Fruit fly (Drosophila melanogaster) whole organism, embryonic: Measurements from ENCODE around the gene roq.

Source experiments
- CG10654 ChIP-seq: fragments of 200-800 bp; sonication (Bioruptor generic); optimal IDR thresholded peaks from 2 replicates; lab custom pipeline; 2016; ENCODE audit warnings: missing biosample characterization, missing genetic modification characterization
- CG11398 ChIP-seq: fragments of 200-800 bp; sonication (Bioruptor generic); optimal IDR thresholded peaks from 2 replicates; lab custom pipeline; 2016; ENCODE audit warnings: missing biosample characterization, missing genetic modification characterization
- CG11723 ChIP-seq: fragments of 200-800 bp; sonication (Bioruptor generic); optimal IDR thresholded peaks from 2 replicates; lab custom pipeline; 2017; ENCODE audit warnings: missing biosample characterization, mild to moderate bottlenecking, missing genetic modification characterization
- CG12942 ChIP-seq: fragments of 200-800 bp; sonication (Bioruptor generic); optimal IDR thresholded peaks from 3 replicates; lab custom pipeline; 2016; ENCODE audit warnings: missing biosample characterization, missing genetic modification characterization
- CG13123 ChIP-seq: fragments of 200-800 bp; sonication (Bioruptor generic); optimal IDR thresholded peaks from 2 replicates; lab custom pipeline; 2016; ENCODE audit warnings: missing biosample characterization, missing genetic modification characterization
- CG13775 ChIP-seq: fragments of 200-800 bp; sonication (Bioruptor generic); optimal IDR thresholded peaks from 3 replicates; lab custom pipeline; 2017; ENCODE audit warnings: missing biosample characterization, mild to moderate bottlenecking, missing genetic modification characterization
- CG14710 ChIP-seq: fragments of 200-800 bp; sonication (Bioruptor generic); optimal IDR thresholded peaks from 3 replicates; lab custom pipeline; 2019; ENCODE audit warnings: missing biosample characterization, mild to moderate bottlenecking, missing genetic modification characterization, moderate library complexity
- CG15073 ChIP-seq: fragments of 200-800 bp; sonication (Bioruptor generic); optimal IDR thresholded peaks from 2 replicates; lab custom pipeline; 2016; ENCODE audit warnings: missing biosample characterization, missing genetic modification characterization
- CG1529 ChIP-seq: fragments of 200-800 bp; sonication (Bioruptor generic); optimal IDR thresholded peaks from 3 replicates; lab custom pipeline; 2018; ENCODE audit warnings: missing biosample characterization, missing genetic modification characterization
- CG1602 ChIP-seq: fragments of 200-800 bp; sonication (Bioruptor generic); optimal IDR thresholded peaks from 3 replicates; lab custom pipeline; 2016; ENCODE audit warnings: missing biosample characterization, missing genetic modification characterization
- CG16815 ChIP-seq: fragments of 200-800 bp; sonication (Bioruptor generic); optimal IDR thresholded peaks from 3 replicates; lab custom pipeline; 2017; ENCODE audit warnings: missing biosample characterization, mild to moderate bottlenecking, missing genetic modification characterization
- CG17568 ChIP-seq: fragments of 200-800 bp; sonication (Bioruptor generic); optimal IDR thresholded peaks from 2 replicates; lab custom pipeline; 2018; ENCODE audit warnings: missing biosample characterization, mild to moderate bottlenecking, missing genetic modification characterization, moderate library complexity
- CG17802 ChIP-seq: fragments of 200-800 bp; sonication (Bioruptor generic); optimal IDR thresholded peaks from 2 replicates; lab custom pipeline; 2018; ENCODE audit warnings: missing biosample characterization, mild to moderate bottlenecking, missing genetic modification characterization, moderate library complexity
- CG18262 ChIP-seq: fragments of 200-800 bp; optimal IDR thresholded peaks from 3 replicates; lab custom pipeline; 2019; ENCODE audit warnings: missing biosample characterization, mild to moderate bottlenecking, missing genetic modification characterization, moderate library complexity
- CG18764 ChIP-seq: fragments of 200-800 bp; sonication (Bioruptor generic); optimal IDR thresholded peaks from 3 replicates; lab custom pipeline; 2016; ENCODE audit warnings: missing biosample characterization, missing genetic modification characterization
- CG30431 ChIP-seq: fragments of 200-800 bp; sonication (Bioruptor generic); optimal IDR thresholded peaks from 2 replicates; lab custom pipeline; 2017; ENCODE audit warnings: missing biosample characterization, missing genetic modification characterization
- CG3726 ChIP-seq: fragments of 200-800 bp; sonication (Bioruptor generic); IDR thresholded peaks from 3 replicates; pipeline ENCODE4, ENCODE4 v1.3.6; 2022; ENCODE audit warnings: missing biosample characterization, missing genetic modification characterization
- CG4328 ChIP-seq: fragments of 200-800 bp; sonication (Bioruptor generic); optimal IDR thresholded peaks from 3 replicates; lab custom pipeline; 2017; ENCODE audit warnings: missing biosample characterization, missing genetic modification reagents, missing genetic modification characterization
- CG7987 ChIP-seq: fragments of 200-800 bp; sonication (Bioruptor generic); optimal IDR thresholded peaks from 2 replicates; lab custom pipeline; 2018; ENCODE audit warnings: missing biosample characterization, mild to moderate bottlenecking, missing genetic modification characterization, moderate library complexity
- HmgD ChIP-seq: fragments of 200-800 bp; sonication (Bioruptor generic); optimal IDR thresholded peaks from 3 replicates; lab custom pipeline; 2016; ENCODE audit warnings: missing biosample characterization, missing genetic modification characterization
- MESR4 ChIP-seq: fragments of 200-800 bp; sonication (Bioruptor generic); optimal IDR thresholded peaks from 2 replicates; lab custom pipeline; 2018; ENCODE audit warnings: missing biosample characterization, mild to moderate bottlenecking, missing genetic modification characterization, moderate library complexity
- Mes4 ChIP-seq: fragments of 200-800 bp; sonication (Bioruptor generic); optimal IDR thresholded peaks from 2 replicates; lab custom pipeline; 2016; ENCODE audit warnings: missing biosample characterization, missing genetic modification characterization
- Sry-δ ChIP-seq: fragments of 200-800 bp; sonication (Bioruptor generic); optimal IDR thresholded peaks from 2 replicates; lab custom pipeline; 2016; ENCODE audit warnings: missing biosample characterization, missing genetic modification characterization
- amos ChIP-seq: fragments of 200-800 bp; sonication (Bioruptor generic); IDR thresholded peaks from 2 replicates; pipeline ENCODE4 v1.3.6; 2022; ENCODE audit warnings: missing biosample characterization, missing genetic modification characterization; ENCODE audit not compliant: partially characterized antibody
- ara ChIP-seq: fragments of 200-800 bp; sonication (Bioruptor generic); IDR thresholded peaks from 2 replicates; pipeline ENCODE4 v1.3.6; 2022; ENCODE audit warnings: missing biosample characterization, missing genetic modification characterization
- ase ChIP-seq: fragments of 200-800 bp; sonication (Bioruptor generic); IDR thresholded peaks from 3 replicates; pipeline ENCODE4 v1.3.6; 2022; ENCODE audit warnings: missing biosample characterization, missing genetic modification characterization
- bcd ChIP-seq: fragments of 200-800 bp; sonication (Bioruptor generic); optimal IDR thresholded peaks from 2 replicates; lab custom pipeline; 2017; ENCODE audit warnings: missing biosample characterization, mild to moderate bottlenecking, missing genetic modification characterization
- cg ChIP-seq: fragments of 200-800 bp; sonication (Bioruptor generic); optimal IDR thresholded peaks from 3 replicates; lab custom pipeline; 2019; ENCODE audit warnings: missing biosample characterization, mild to moderate bottlenecking, missing genetic modification characterization, moderate library complexity
- chm ChIP-seq: fragments of 200-800 bp; sonication (Bioruptor generic); IDR thresholded peaks from 2 replicates; pipeline ENCODE4 v1.3.6; 2022; ENCODE audit warnings: missing biosample characterization, missing genetic modification characterization
- da ChIP-seq: fragments of 200-800 bp; sonication (Bioruptor generic); optimal IDR thresholded peaks from 2 replicates; lab custom pipeline; 2016; ENCODE audit warnings: missing biosample characterization, missing genetic modification characterization
- dan ChIP-seq: fragments of 200-800 bp; sonication (Bioruptor generic); IDR thresholded peaks from 2 replicates; pipeline ENCODE4 v1.3.6; 2022; ENCODE audit warnings: missing biosample characterization, missing genetic modification characterization
- dm ChIP-seq: fragments of 200-800 bp; sonication (Bioruptor generic); optimal IDR thresholded peaks from 3 replicates; lab custom pipeline; 2016; ENCODE audit warnings: missing biosample characterization, missing genetic modification characterization
- dmrt11E ChIP-seq: fragments of 200-800 bp; sonication (Bioruptor generic); optimal IDR thresholded peaks from 3 replicates; lab custom pipeline; 2018; ENCODE audit warnings: missing biosample characterization, mild to moderate bottlenecking, missing genetic modification characterization, moderate library complexity
- ems ChIP-seq: fragments of 200-800 bp; sonication (Bioruptor generic); optimal IDR thresholded peaks from 3 replicates; lab custom pipeline; 2016; ENCODE audit warnings: missing biosample characterization, missing genetic modification characterization
- fd96Cb ChIP-seq: fragments of 200-800 bp; sonication (Bioruptor generic); optimal IDR thresholded peaks from 2 replicates; lab custom pipeline; 2018; ENCODE audit warnings: missing biosample characterization, mild to moderate bottlenecking, missing genetic modification characterization, moderate library complexity
- gcm ChIP-seq: fragments of 200-800 bp; sonication (Bioruptor generic); optimal IDR thresholded peaks from 2 replicates; lab custom pipeline; 2019; ENCODE audit warnings: missing biosample characterization, mild to moderate bottlenecking, missing genetic modification characterization, moderate library complexity
- gsb-n ChIP-seq: fragments of 200-800 bp; sonication (Bioruptor generic); optimal IDR thresholded peaks from 3 replicates; lab custom pipeline; 2018; ENCODE audit warnings: missing biosample characterization, mild to moderate bottlenecking, missing genetic modification characterization
- hth ChIP-seq: fragments of >200 bp; optimal IDR thresholded peaks from 2 replicates; lab custom pipeline; 2017; ENCODE audit warnings: inconsistent platforms
- kay ChIP-seq: fragments of 200-800 bp; sonication (Bioruptor generic); optimal IDR thresholded peaks from 2 replicates; lab custom pipeline; 2016; ENCODE audit warnings: missing biosample characterization, missing genetic modification characterization
- kni ChIP-seq: fragments of 200-800 bp; sonication (Bioruptor generic); optimal IDR thresholded peaks from 3 replicates; lab custom pipeline; 2017; ENCODE audit warnings: mild to moderate bottlenecking, missing biosample characterization, missing genetic modification reagents, missing genetic modification characterization
- lab ChIP-seq: fragments of 200-800 bp; sonication (Bioruptor generic); optimal IDR thresholded peaks from 3 replicates; lab custom pipeline; 2017; ENCODE audit warnings: missing biosample characterization, missing genetic modification characterization, mild to moderate bottlenecking, moderate library complexity, missing genetic modification reagents
- mld ChIP-seq: fragments of 200-800 bp; sonication (Bioruptor generic); IDR thresholded peaks from 3 replicates; pipeline ENCODE4 v1.3.6; 2022; ENCODE audit warnings: missing biosample characterization, missing genetic modification characterization; ENCODE audit not compliant: partially characterized antibody
- onecut ChIP-seq: fragments of 200-800 bp; sonication (Bioruptor generic); IDR thresholded peaks from 2 replicates; pipeline ENCODE4 v1.3.6; 2022; ENCODE audit warnings: missing biosample characterization, missing genetic modification characterization
- phol ChIP-seq: fragments of 200-800 bp; sonication (Bioruptor generic); optimal IDR thresholded peaks from 3 replicates; lab custom pipeline; 2018; ENCODE audit warnings: missing biosample characterization, mild to moderate bottlenecking, missing genetic modification characterization, moderate library complexity
- rib ChIP-seq: fragments of 200-800 bp; sonication (Bioruptor generic); IDR thresholded peaks from 2 replicates; pipeline ENCODE4 v1.3.6; 2022; ENCODE audit warnings: missing biosample characterization, missing genetic modification characterization
- tin ChIP-seq: fragments of 200-800 bp; sonication (Bioruptor generic); optimal IDR thresholded peaks from 3 replicates; lab custom pipeline; 2016; ENCODE audit warnings: missing biosample characterization, missing genetic modification characterization
- tup ChIP-seq: fragments of 200-800 bp; sonication (Bioruptor generic); optimal IDR thresholded peaks from 2 replicates; lab custom pipeline; 2016; ENCODE audit warnings: missing biosample characterization, mild to moderate bottlenecking, missing genetic modification characterization, moderate library complexity
- zfh1 ChIP-seq: fragments of 200-800 bp; sonication (Bioruptor generic); IDR thresholded peaks from 3 replicates; pipeline ENCODE4 v1.3.6; 2022; ENCODE audit warnings: missing biosample characterization, missing genetic modification characterization
- zfh2 ChIP-seq: fragments of 200-800 bp; sonication (Bioruptor generic); optimal IDR thresholded peaks from 2 replicates; lab custom pipeline; 2016; ENCODE audit warnings: missing biosample characterization, missing genetic modification characterization

The roq gene

DNA sequence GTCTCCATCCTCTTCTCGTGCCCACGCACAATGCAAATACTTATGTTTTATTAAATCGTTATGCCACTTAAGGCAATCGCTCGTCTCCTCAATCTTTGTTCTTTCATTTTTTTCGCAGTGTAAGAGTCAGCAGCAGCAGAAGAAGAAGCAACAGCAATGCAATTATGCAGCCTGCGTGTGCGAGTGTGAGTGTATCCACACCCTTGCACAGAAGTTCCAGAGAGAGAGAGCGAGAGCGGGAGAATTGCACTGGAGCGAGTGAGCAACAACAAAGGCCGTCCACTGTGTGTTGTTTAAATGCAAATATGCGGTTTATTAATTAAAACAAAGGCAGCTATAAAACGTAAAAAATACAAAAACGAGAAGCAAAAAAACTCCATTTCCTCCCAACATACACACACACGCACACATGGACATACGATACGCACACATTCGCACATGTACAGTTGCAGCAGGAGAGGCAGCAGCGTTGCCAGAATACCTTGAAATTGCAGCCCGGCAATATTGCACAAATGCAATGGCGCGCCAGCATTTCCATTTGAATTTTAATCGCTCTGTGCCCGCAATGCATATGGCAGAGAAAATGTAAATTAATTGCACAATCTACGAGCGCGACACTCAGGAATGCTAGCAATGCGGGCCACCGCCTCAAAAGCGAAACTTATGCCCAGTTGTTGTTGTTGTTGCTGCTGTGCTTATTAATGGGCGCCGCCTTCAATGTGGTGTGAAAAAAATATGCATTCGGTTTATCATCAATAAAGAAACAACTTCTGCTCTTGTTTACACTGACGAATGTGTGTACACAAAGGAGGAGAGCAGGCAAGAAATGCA is 30.5 kb upstream of the roq start (continued):
- TF ChIP-seq amos (GFP tag; lab: Robert Waterston, UW) (no peak), rib (GFP tag; lab: Robert Waterston, UW) (0 out of 2 replicates have a peak, but pooled peaks have one; percentile 10), CG30431 (peak; percentile 17), kni (GFP tag; lab: Kevin White, UChicago) (peak; percentile 94), dmrt11E (tag; lab: Kevin White, UChicago) (peak; percentile 71), ase (GFP tag; lab: Robert Waterston, UW) (no peak), fd96Cb (tag; lab: Kevin White, UChicago) (peak; percentile 6), hth (lab: Kevin White, UChicago) (no peak), CG3726 (GFP tag; lab: Robert Waterston, UW) (no peak), HmgD (GFP tag; lab: Kevin White, UChicago) (no peak), tin (GFP tag; lab: Kevin White, UChicago) (peak; percentile 2), CG13775 (GFP tag; lab: Kevin White, UChicago) (peak; percentile 44), CG18262 (tag; lab: Kevin White, UChicago) (peak; percentile 34), chm (GFP tag; lab: Robert Waterston, UW) (peak; percentile 78; the same call in 1 of the 2 replicates), Sry-δ (GFP tag; lab: Kevin White, UChicago) (peak; percentile 17), CG16815 (GFP tag; lab: Kevin White, UChicago) (peak; percentile 14), MESR4 (GFP tag; lab: Kevin White, UChicago) (no peak), CG14710 (tag; lab: Kevin White, UChicago) (peak; percentile 89), gsb-n (tag; lab: Kevin White, UChicago) (peak; percentile 60), lab (no peak), kay (GFP tag; lab: Kevin White, UChicago) (no peak), CG1529 (GFP tag; lab: Kevin White, UChicago) (peak; percentile 44), bcd (GFP tag; lab: Kevin White, UChicago) (peak; percentile 29), onecut (GFP tag; lab: Robert Waterston, UW) (peak; percentile 43; the same call in 1 of the 2 replicates), ems (no peak), CG17568 (peak; percentile 72), gcm (peak; percentile 59), CG10654 (GFP tag; lab: Kevin White, UChicago) (peak; percentile 24), tup (GFP tag; lab: Kevin White, UChicago) (peak; percentile 17), CG11398 (GFP tag; lab: Kevin White, UChicago) (peak; percentile 46), CG1602 (peak; percentile 3), da (GFP tag; lab: Kevin White, UChicago) (peak; percentile 32), dan (no peak), cg (peak; percentile 78), CG4328 (GFP tag; lab: Kevin White, UChicago) (peak; percentile 56), CG18764 (peak; percentile 54), dm (GFP tag; lab: Kevin White, UChicago) (peak; percentile 37), zfh1 (GFP tag; lab: Robert Waterston, UW) (peak; percentile 75; the same call in 2 of the 3 replicates), phol (peak; percentile 1), CG12942 (peak; percentile 59), ara (GFP tag; lab: Robert Waterston, UW) (peak; percentile 41; the same call in 1 of the 2 replicates), CG15073 (GFP tag; lab: Kevin White, UChicago) (no peak), Mes4 (peak; percentile 46), CG7987 (GFP tag; lab: Kevin White, UChicago) (peak; percentile 4), zfh2 (no peak), mld (GFP tag; lab: Robert Waterston, UW) (no peak), CG13123 (GFP tag; lab: Kevin White, UChicago) (peak; percentile 31), CG11723 (peak; percentile 35), CG17802 (no peak)
